Fruit fly (Drosophila melanogaster): ENCODE measurements around the gene ppk19.

ppk19 gene

DNA sequence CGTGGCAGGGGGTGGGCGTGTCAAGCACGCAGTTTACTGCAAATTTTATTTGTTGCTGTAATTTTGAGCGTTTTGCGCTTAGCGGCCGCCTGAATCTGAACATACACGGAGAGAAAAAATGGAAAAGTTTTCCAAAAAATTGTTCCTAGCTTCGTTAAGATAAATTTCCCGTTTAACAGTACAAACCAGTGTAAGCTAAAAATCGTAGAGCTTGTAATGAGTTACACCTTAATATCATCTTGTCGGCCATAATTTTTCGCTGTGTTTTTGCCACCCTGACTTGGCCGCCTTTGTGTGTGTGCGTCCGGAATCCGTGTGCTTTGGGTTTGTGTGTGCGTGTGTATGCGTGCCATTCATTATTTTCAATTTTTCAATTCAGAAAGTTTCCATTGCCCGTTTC is 20.8 kb upstream of the ppk19 start (continued):
- TF ChIP-seq crc (GFP tag; optimal IDR thresholded peaks at IDR 0.05), result no peak
- no peak for TF ChIP-seq nau (GFP tag; optimal IDR thresholded peaks at IDR 0.05)
- peak; percentile 67 for TF ChIP-seq Meics (GFP tag; optimal IDR thresholded peaks at IDR 0.05)
- TF ChIP-seq Ssrp (tag; optimal IDR thresholded peaks at IDR 0.05), result no peak
- TF ChIP-seq CG11247 (GFP tag; IDR thresholded peaks at IDR 0.05), result no peak
- peak; percentile 22 for TF ChIP-seq CHES-1-like (GFP tag; optimal IDR thresholded peaks at IDR 0.05)
- no peak for TF ChIP-seq CG30020 (tag; optimal IDR thresholded peaks at IDR 0.05)
- no peak for TF ChIP-seq sd (tag; optimal IDR thresholded peaks at IDR 0.05)
- TF ChIP-seq CG11723 (GFP tag; optimal IDR thresholded peaks at IDR 0.05), result no peak
- peak; percentile 6 for TF ChIP-seq phol (tag; optimal IDR thresholded peaks at IDR 0.05)
- TF ChIP-seq CG16813 (GFP tag; IDR thresholded peaks at IDR 0.05; ENCODE audit: partially characterized antibody), result no peak
- TF ChIP-seq CG9817 (tag; optimal IDR thresholded peaks at IDR 0.05), result peak; percentile 24
- TF ChIP-seq ttk (GFP tag; IDR thresholded peaks at IDR 0.05), result peak; percentile 39; the same call in 1 of the 2 replicates
- TF ChIP-seq D (optimal IDR thresholded peaks at IDR 0.05), result no peak
- no peak for TF ChIP-seq D (GFP tag; optimal IDR thresholded peaks at IDR 0.05)
- no peak for TF ChIP-seq CG16779 (GFP tag; IDR thresholded peaks at IDR 0.05)
- no peak for TF ChIP-seq CG31365 (tag; optimal IDR thresholded peaks at IDR 0.05)
- no peak for TF ChIP-seq Atf3 (GFP tag; optimal IDR thresholded peaks at IDR 0.05)
- TF ChIP-seq CG15011 (GFP tag; optimal IDR thresholded peaks at IDR 0.05), result no peak
- no peak for TF ChIP-seq klu (GFP tag; IDR thresholded peaks at IDR 0.05)
- peak; percentile 9 for TF ChIP-seq sens (GFP tag)
- no peak for TF ChIP-seq CG13894 (tag; optimal IDR thresholded peaks at IDR 0.05)
- TF ChIP-seq Eip74EF (GFP tag; optimal IDR thresholded peaks at IDR 0.05), result no peak
- TF ChIP-seq dan (GFP tag; IDR thresholded peaks at IDR 0.05), result no peak
- TF ChIP-seq nmo (GFP tag; optimal IDR thresholded peaks at IDR 0.05), result no peak
- TF ChIP-seq CG6683 (GFP tag; optimal IDR thresholded peaks at IDR 0.05), result no peak
- no peak for TF ChIP-seq CG14710 (tag; optimal IDR thresholded peaks at IDR 0.05)
- TF ChIP-seq dm (GFP tag; optimal IDR thresholded peaks at IDR 0.05), result no peak
- no peak for TF ChIP-seq CG9215 (GFP tag; IDR thresholded peaks at IDR 0.05)
- TF ChIP-seq run (tag; optimal IDR thresholded peaks at IDR 0.05), result no peak
- TF ChIP-seq stc (GFP tag; IDR thresholded peaks at IDR 0.05), result no peak
- TF ChIP-seq org-1 (GFP tag; optimal IDR thresholded peaks at IDR 0.05), result peak; percentile 20
- no peak for TF ChIP-seq Optix (GFP tag; IDR thresholded peaks at IDR 0.05)
- TF ChIP-seq fd64A (GFP tag; optimal IDR thresholded peaks at IDR 0.05), result no peak
- TF ChIP-seq Max (GFP tag; optimal IDR thresholded peaks at IDR 0.05), result no peak
- TF ChIP-seq zen2 (GFP tag; IDR thresholded peaks at IDR 0.05; ENCODE audit: partially characterized antibody), result no peak
- peak; percentile 64 for TF ChIP-seq CG2678 (tag; optimal IDR thresholded peaks at IDR 0.05)
- peak; percentile 20 for TF ChIP-seq CG4820 (GFP tag; optimal IDR thresholded peaks at IDR 0.05)
- no peak for TF ChIP-seq Mes4 (GFP tag; optimal IDR thresholded peaks at IDR 0.05)
- TF ChIP-seq ssp (GFP tag; IDR thresholded peaks at IDR 0.05), result no peak; the same call in 1 of the 2 replicates
- no peak for TF ChIP-seq pho (GFP tag; optimal IDR thresholded peaks at IDR 0.05)
- no peak for TF ChIP-seq tup (GFP tag; optimal IDR thresholded peaks at IDR 0.05)
- TF ChIP-seq CG3838 (GFP tag; optimal IDR thresholded peaks at IDR 0.05), result no peak
- TF ChIP-seq CG7556 (GFP tag; optimal IDR thresholded peaks at IDR 0.05), result peak; percentile 60
- TF ChIP-seq CG12236 (GFP tag; optimal IDR thresholded peaks at IDR 0.05), result no peak
- no peak for TF ChIP-seq br (optimal IDR thresholded peaks at IDR 0.05)
- TF ChIP-seq cato (GFP tag; optimal IDR thresholded peaks at IDR 0.05; ENCODE audit: borderline replicate concordance), result no peak
- TF ChIP-seq ato (GFP tag; IDR thresholded peaks at IDR 0.05; ENCODE audit: partially characterized antibody), result no peak
- TF ChIP-seq NFAT (GFP tag; IDR thresholded peaks at IDR 0.05), result no peak
- TF ChIP-seq usp (GFP tag; optimal IDR thresholded peaks at IDR 0.05), result no peak
- no peak for TF ChIP-seq gsb-n (tag; optimal IDR thresholded peaks at IDR 0.05)
- 0 out of 3 replicates have a peak, but pooled peaks have one; percentile 17 for TF ChIP-seq CG17361 (GFP tag; IDR thresholded peaks at IDR 0.05)

All from whole organism, embryonic.